Fruit fly (Drosophila melanogaster): ENCODE results near the gene Cln3.

Cln3 gene

dm6 chr3L:17841085-17841606 is 27.2 kb upstream of the Cln3 start, which contains the start of gene CG5577 (continued):
- TF ChIP-seq D (optimal IDR thresholded peaks at IDR 0.05): no peak
- TF ChIP-seq D (GFP tag; optimal IDR thresholded peaks at IDR 0.05): no peak
- no peak for TF ChIP-seq schlank (tag; optimal IDR thresholded peaks at IDR 0.05)
- no peak for TF ChIP-seq dan (GFP tag; IDR thresholded peaks at IDR 0.05)
- TF ChIP-seq bbx (GFP tag; IDR thresholded peaks at IDR 0.05; ENCODE audit: partially characterized antibody): peak; percentile 52; the same call in 1 of the 2 replicates
- TF ChIP-seq Atf6 (GFP tag; IDR thresholded peaks at IDR 0.05): peak; percentile 20; the same call in 1 of the 2 replicates
- TF ChIP-seq H2.0 (GFP tag; IDR thresholded peaks at IDR 0.05): no peak
- peak; percentile 55 for TF ChIP-seq CG13296 (GFP tag; optimal IDR thresholded peaks at IDR 0.05)
- TF ChIP-seq lov (optimal IDR thresholded peaks at IDR 0.05): no peak
- 0 out of 3 replicates have a peak, but pooled peaks have one; percentile 9 for TF ChIP-seq lov (GFP tag; IDR thresholded peaks at IDR 0.05)
- no peak for TF ChIP-seq Dek (tag; optimal IDR thresholded peaks at IDR 0.05)
- peak; percentile 14 for TF ChIP-seq CG3163 (GFP tag; optimal IDR thresholded peaks at IDR 0.05)
- peak; percentile 8 for TF ChIP-seq stwl (tag; optimal IDR thresholded peaks at IDR 0.05)
- TF ChIP-seq CG14014 (GFP tag; IDR thresholded peaks at IDR 0.05): peak; percentile 32; the same call in 1 of the 2 replicates
- no peak for TF ChIP-seq slp2 (GFP tag; optimal IDR thresholded peaks at IDR 0.05)
- TF ChIP-seq Hr78 (GFP tag; optimal IDR thresholded peaks at IDR 0.05): peak in 1 of 2 experiments; percentile 13
- no peak for TF ChIP-seq ttk (GFP tag; IDR thresholded peaks at IDR 0.05)
- TF ChIP-seq Bgb (GFP tag; IDR thresholded peaks at IDR 0.05; ENCODE audit: partially characterized antibody): peak; percentile 74
- no peak for TF ChIP-seq so (GFP tag; IDR thresholded peaks at IDR 0.05)
- TF ChIP-seq dimm (GFP tag; IDR thresholded peaks at IDR 0.05): no peak
- TF ChIP-seq Adf1 (GFP tag; IDR thresholded peaks at IDR 0.05): peak; percentile 71; the same call in 1 of the 2 replicates
- TF ChIP-seq Meics (GFP tag; optimal IDR thresholded peaks at IDR 0.05): peak; percentile 40
- no peak for TF ChIP-seq Dfd (GFP tag; optimal IDR thresholded peaks at IDR 0.05)
- peak; percentile 27 for TF ChIP-seq CG15269 (tag; optimal IDR thresholded peaks at IDR 0.05)
- peak; percentile 40 for TF ChIP-seq cwo (GFP tag; optimal IDR thresholded peaks at IDR 0.05)
- TF ChIP-seq CG34376 (GFP tag; optimal IDR thresholded peaks at IDR 0.05): peak; percentile 91
- TF ChIP-seq pzg (GFP tag; optimal IDR thresholded peaks at IDR 0.05): peak; percentile 36
- TF ChIP-seq CG3281 (GFP tag; optimal IDR thresholded peaks at IDR 0.05): peak; percentile 12
- peak; percentile 9 for TF ChIP-seq zfh2 (GFP tag; optimal IDR thresholded peaks at IDR 0.05)
- TF ChIP-seq caup (GFP tag; optimal IDR thresholded peaks at IDR 0.05; ENCODE audit: severe bottlenecking): peak; percentile 50
- TF ChIP-seq klu (GFP tag; IDR thresholded peaks at IDR 0.05): no peak
- peak; percentile 16 for TF ChIP-seq shn (GFP tag; optimal IDR thresholded peaks at IDR 0.05)
- no peak for TF ChIP-seq CG4730 (GFP tag; IDR thresholded peaks at IDR 0.05)
- peak; percentile 9 for TF ChIP-seq CG1603 (tag; optimal IDR thresholded peaks at IDR 0.05)
- no peak for TF ChIP-seq CG11504 (tag; optimal IDR thresholded peaks at IDR 0.05)
- peak; percentile 57 for TF ChIP-seq mirr (GFP tag; optimal IDR thresholded peaks at IDR 0.05)
- TF ChIP-seq CG7928 (GFP tag; optimal IDR thresholded peaks at IDR 0.05): no peak
- TF ChIP-seq nerfin-1 (tag; optimal IDR thresholded peaks at IDR 0.05): no peak
- peak; percentile 60; the same call in 2 of the 3 replicates for TF ChIP-seq vnd (GFP tag; IDR thresholded peaks at IDR 0.05; ENCODE audit: partially characterized antibody)
- peak; percentile 78 for TF ChIP-seq sna (GFP tag; IDR thresholded peaks at IDR 0.05; ENCODE audit: partially characterized antibody)
- no peak for TF ChIP-seq CG15696 (tag; optimal IDR thresholded peaks at IDR 0.05)
- TF ChIP-seq gem (tag; optimal IDR thresholded peaks at IDR 0.05): no peak
- TF ChIP-seq Abd-B (GFP tag; optimal IDR thresholded peaks at IDR 0.05): no peak
- TF ChIP-seq cas (GFP tag; IDR thresholded peaks at IDR 0.05): no peak
- no peak for TF ChIP-seq CG9876 (GFP tag; optimal IDR thresholded peaks at IDR 0.05)
- peak; percentile 39; the same call in 1 of the 2 replicates for TF ChIP-seq CG42726 (GFP tag; IDR thresholded peaks at IDR 0.05; ENCODE audit: partially characterized antibody)
- TF ChIP-seq maf-S (GFP tag; optimal IDR thresholded peaks at IDR 0.05): no peak
- peak; percentile 51; the same call in 1 of the 2 replicates for TF ChIP-seq CG9932 (GFP tag; IDR thresholded peaks at IDR 0.05)
- no peak for TF ChIP-seq NC2α (GFP tag; optimal IDR thresholded peaks at IDR 0.05)
- TF ChIP-seq lmd (GFP tag; IDR thresholded peaks at IDR 0.05): peak; percentile 15; the same call in 1 of the 2 replicates

Data from whole organism, embryonic.